Worm (Caenorhabditis elegans) whole organism, young adult: ENCODE results near the gene ndab-2.

Source experiments
- B0336.3 ChIP-seq: fragments of 200-800 bp; sonication (Bioruptor generic); IDR thresholded peaks from 2 replicates; pipeline ENCODE4 v1.3.6; 2022; ENCODE audit warnings: missing genetic modification characterization, missing compliant biosample characterization
- C06A6.2 ChIP-seq: fragments of 200-800 bp; sonication (Bioruptor generic); conservative IDR thresholded peaks from 2 replicates; pipeline ENCODE4 v1.3.6; 2022; ENCODE audit warnings: missing genetic modification characterization, missing compliant biosample characterization
- C17E4.6 ChIP-seq: fragments of 200-800 bp; sonication (Bioruptor generic); IDR thresholded peaks from 2 replicates; pipeline ENCODE4 v1.3.6; 2022; ENCODE audit warnings: missing genetic modification reagents, missing genetic modification characterization, missing compliant biosample characterization
- F10E7.11 ChIP-seq: sonication (generic microtip); optimal IDR thresholded peaks from 2 replicates; lab custom pipeline; 2017; ENCODE audit warnings: mild to moderate bottlenecking, missing genetic modification characterization, moderate library complexity, missing compliant biosample characterization
- F23B12.7 ChIP-seq: sonication (generic microtip); optimal IDR thresholded peaks from 2 replicates; lab custom pipeline; 2017; ENCODE audit warnings: missing genetic modification characterization, mild to moderate bottlenecking, missing compliant biosample characterization, antibody characterized with exemption, moderate library complexity; ENCODE audit not compliant: insufficient read depth
- F33H1.4 ChIP-seq: fragments of 200-800 bp; sonication (Bioruptor generic); IDR thresholded peaks from 2 replicates; pipeline ENCODE4 v1.3.6; 2022; ENCODE audit warnings: missing genetic modification reagents, missing genetic modification characterization, missing compliant biosample characterization
- F37B4.10 ChIP-seq: fragments of 200-800 bp; sonication (Bioruptor generic); IDR thresholded peaks from 2 replicates; pipeline ENCODE4 v1.3.6; 2022; ENCODE audit warnings: missing genetic modification characterization, missing compliant biosample characterization
- F49E8.2 ChIP-seq: sonication (generic microtip); optimal IDR thresholded peaks from 3 replicates; lab custom pipeline; 2017; ENCODE audit warnings: missing genetic modification characterization, mild to moderate bottlenecking, missing compliant biosample characterization, antibody characterized with exemption, moderate library complexity; ENCODE audit not compliant: insufficient read depth
- T26A5.8 ChIP-seq: sonication (generic microtip); optimal IDR thresholded peaks from 2 replicates; lab custom pipeline; 2016; ENCODE audit warnings: missing genetic modification characterization, missing compliant biosample characterization
- Y53F4B.3 ChIP-seq: fragments of 200-800 bp; sonication (Bioruptor generic); IDR thresholded peaks from 2 replicates; pipeline ENCODE4 v1.3.6; 2022; ENCODE audit warnings: missing genetic modification reagents, missing genetic modification characterization, missing compliant biosample characterization
- Y53G8AR.9 ChIP-seq: fragments of 200-800 bp; sonication (Bioruptor generic); conservative IDR thresholded peaks from 2 replicates; pipeline ENCODE4 v1.3.6; 2022; ENCODE audit warnings: missing genetic modification reagents, missing genetic modification characterization, missing compliant biosample characterization
- Y95B8A.8 ChIP-seq: fragments of 200-800 bp; sonication (Bioruptor generic); IDR thresholded peaks from 2 replicates; pipeline ENCODE4 v1.3.6; 2022; ENCODE audit warnings: missing genetic modification reagents, missing genetic modification characterization, missing compliant biosample characterization
- ama-1 ChIP-seq, 3 experiments: fragments of 150-350 bp in 1 of 3; sonication (generic microtip) in 2 of 3; optimal IDR thresholded peaks; 2 replicates each; lab custom pipeline; 2014 to 2018; ENCODE audit warnings: missing biosample characterization in 2 of 3, missing genetic modification characterization in 2 of 3, missing genetic modification reagents in 2 of 3
- attf-6 ChIP-seq: fragments of 200-800 bp; sonication (Bioruptor generic); IDR thresholded peaks from 2 replicates; pipeline ENCODE4 v1.3.6; 2022; ENCODE audit warnings: missing genetic modification reagents, missing genetic modification characterization, missing compliant biosample characterization
- cebp-2 ChIP-seq: fragments of 200-800 bp; sonication (Bioruptor generic); IDR thresholded peaks from 2 replicates; pipeline ENCODE4 v1.3.6; 2022; ENCODE audit warnings: missing genetic modification characterization, missing compliant biosample characterization
- ceh-79 ChIP-seq: sonication (generic microtip); optimal IDR thresholded peaks from 2 replicates; lab custom pipeline; 2017; ENCODE audit warnings: mild to moderate bottlenecking, missing genetic modification characterization, missing compliant biosample characterization
- chd-7 ChIP-seq: sonication (generic microtip); optimal IDR thresholded peaks from 2 replicates; lab custom pipeline; 2016; ENCODE audit warnings: mild to moderate bottlenecking, missing genetic modification characterization, moderate library complexity, missing compliant biosample characterization
- die-1 ChIP-seq: sonication (generic microtip); optimal IDR thresholded peaks from 2 replicates; lab custom pipeline; 2016; ENCODE audit warnings: missing genotype, mild to moderate bottlenecking, missing genetic modification characterization, missing compliant biosample characterization
- dox-1 ChIP-seq: fragments of 200-800 bp; sonication (Bioruptor generic); IDR thresholded peaks from 2 replicates; pipeline ENCODE4 v1.3.6; 2022; ENCODE audit warnings: missing genetic modification reagents, missing genetic modification characterization, missing compliant biosample characterization
- efl-1 ChIP-seq: fragments of 150-350 bp; optimal IDR thresholded peaks from 2 replicates; lab custom pipeline; 2014; ENCODE audit warnings: missing biosample characterization, missing genetic modification reagents, missing genetic modification characterization
- egl-18 ChIP-seq: fragments of 200-800 bp; sonication (Bioruptor generic); IDR thresholded peaks from 2 replicates; pipeline ENCODE4 v1.3.6; 2022; ENCODE audit warnings: missing genetic modification reagents, missing genetic modification characterization, missing compliant biosample characterization
- egl-44 ChIP-seq: fragments of 200-800 bp; sonication (Bioruptor generic); IDR thresholded peaks from 2 replicates; pipeline ENCODE4 v1.3.6; 2022; ENCODE audit warnings: missing genetic modification reagents, missing genetic modification characterization, missing compliant biosample characterization
- egrh-3 ChIP-seq: fragments of 200-800 bp; sonication (Bioruptor generic); IDR thresholded peaks from 2 replicates; pipeline ENCODE4 v1.3.6; 2022; ENCODE audit warnings: missing genetic modification reagents, missing genetic modification characterization, missing compliant biosample characterization
- ekl-4 ChIP-seq: fragments of 200-800 bp; sonication (Bioruptor generic); IDR thresholded peaks from 2 replicates; pipeline ENCODE4 v1.3.6; 2022; ENCODE audit warnings: missing genetic modification reagents, missing genetic modification characterization, missing compliant biosample characterization
- hlh-12 ChIP-seq: sonication (generic microtip); optimal IDR thresholded peaks from 2 replicates; lab custom pipeline; 2016; ENCODE audit warnings: missing genetic modification characterization, missing compliant biosample characterization
- hlh-26 ChIP-seq: fragments of 200-800 bp; sonication (Bioruptor generic); conservative IDR thresholded peaks from 2 replicates; pipeline ENCODE4 v1.3.6; 2022; ENCODE audit warnings: missing genetic modification reagents, missing genetic modification characterization, missing compliant biosample characterization
- hmg-1.2 ChIP-seq: fragments of 200-800 bp; sonication (Bioruptor generic); IDR thresholded peaks from 2 replicates; pipeline ENCODE4 v1.3.6; 2022; ENCODE audit warnings: missing genetic modification reagents, missing genetic modification characterization, missing compliant biosample characterization
- hsf-1 ChIP-seq: fragments of 200-800 bp; sonication (Bioruptor generic); IDR thresholded peaks from 2 replicates; pipeline ENCODE4 v1.3.6; 2022; ENCODE audit warnings: missing genetic modification reagents, missing genetic modification characterization, missing compliant biosample characterization
- lag-1 ChIP-seq: fragments of 200-800 bp; sonication (Bioruptor generic); IDR thresholded peaks from 2 replicates; pipeline ENCODE4 v1.3.6; 2022; ENCODE audit warnings: missing genetic modification reagents, missing genetic modification characterization, missing compliant biosample characterization
- let-607 ChIP-seq, 2 experiments: fragments of 200-800 bp in 1 of 2; sonication (Bioruptor generic) in 1 of 2; sonication (generic microtip) in 1 of 2; optimal IDR thresholded peaks; 2 replicates each; lab custom pipeline; 2016 to 2018; ENCODE audit warnings: mild to moderate bottlenecking in 2 of 2, missing compliant biosample characterization in 2 of 2, missing genetic modification characterization in 2 of 2, moderate library complexity in 2 of 2, missing genotype in 1 of 2
- lin-26 ChIP-seq: fragments of 200-800 bp; sonication (Bioruptor generic); IDR thresholded peaks from 2 replicates; pipeline ENCODE4 v1.3.6; 2022; ENCODE audit warnings: missing genetic modification reagents, missing genetic modification characterization, missing compliant biosample characterization
- lsy-27 ChIP-seq: sonication (generic microtip); optimal IDR thresholded peaks from 2 replicates; lab custom pipeline; 2017; ENCODE audit warnings: missing genetic modification characterization, mild to moderate bottlenecking, missing compliant biosample characterization, antibody characterized with exemption, missing genotype, borderline replicate concordance; ENCODE audit not compliant: insufficient read depth
- mel-28 ChIP-seq: sonication (generic microtip); optimal IDR thresholded peaks from 2 replicates; lab custom pipeline; 2016; ENCODE audit warnings: borderline replicate concordance, mild to moderate bottlenecking, missing genetic modification characterization, missing compliant biosample characterization
- nfyb-1 ChIP-seq: fragments of 200-800 bp; sonication (Bioruptor generic); IDR thresholded peaks from 2 replicates; pipeline ENCODE4 v1.3.6; 2022; ENCODE audit warnings: missing genetic modification reagents, missing genetic modification characterization, missing compliant biosample characterization
- nhr-179 ChIP-seq: sonication (generic microtip); optimal IDR thresholded peaks from 2 replicates; lab custom pipeline; 2016; ENCODE audit warnings: mild to moderate bottlenecking, missing genetic modification characterization, missing compliant biosample characterization
- nhr-80 ChIP-seq: sonication (generic microtip); optimal IDR thresholded peaks from 2 replicates; lab custom pipeline; 2016; ENCODE audit warnings: missing genetic modification characterization, missing compliant biosample characterization
- rpc-1 ChIP-seq, 2 experiments: fragments of 150-350 bp in 1 of 2; sonication (generic microtip) in 1 of 2; optimal IDR thresholded peaks; 2 replicates each; lab custom pipeline; 2014 to 2018; ENCODE audit warnings: missing biosample characterization in 1 of 2, missing genetic modification characterization in 1 of 2, missing genetic modification reagents in 1 of 2, missing genotype in 1 of 2
- sdz-38 ChIP-seq: sonication (generic microtip); optimal IDR thresholded peaks from 2 replicates; lab custom pipeline; 2016; ENCODE audit warnings: missing genotype, missing genetic modification characterization, missing compliant biosample characterization
- sea-2 ChIP-seq: fragments of 200-800 bp; sonication (Bioruptor generic); IDR thresholded peaks from 2 replicates; pipeline ENCODE4 v1.3.6; 2022; ENCODE audit warnings: missing genetic modification characterization, missing compliant biosample characterization
- snpc-1.1 ChIP-seq: sonication (generic microtip); optimal IDR thresholded peaks from 2 replicates; lab custom pipeline; 2017; ENCODE audit warnings: missing genetic modification characterization, mild to moderate bottlenecking, missing compliant biosample characterization, antibody characterized with exemption, moderate library complexity, missing genotype, missing genetic modification reagents; ENCODE audit not compliant: insufficient read depth
- snpc-3.4 ChIP-seq: sonication (generic microtip); optimal IDR thresholded peaks from 2 replicates; lab custom pipeline; 2017; ENCODE audit warnings: missing genetic modification characterization, mild to moderate bottlenecking, missing compliant biosample characterization, antibody characterized with exemption, moderate library complexity, missing genotype, missing genetic modification reagents
- somi-1 ChIP-seq: fragments of 200-800 bp; sonication (Bioruptor generic); optimal IDR thresholded peaks from 2 replicates; lab custom pipeline; 2018; ENCODE audit warnings: mild to moderate bottlenecking, missing genetic modification characterization, missing compliant biosample characterization
- tbx-9 ChIP-seq: sonication (generic microtip); optimal IDR thresholded peaks from 2 replicates; lab custom pipeline; 2016; ENCODE audit warnings: borderline replicate concordance, missing genetic modification characterization, inconsistent platforms, missing compliant biosample characterization
- zfh-2 ChIP-seq: fragments of 200-800 bp; sonication (Bioruptor generic); conservative IDR thresholded peaks from 2 replicates; pipeline ENCODE4 v1.3.6; 2022; ENCODE audit warnings: missing genetic modification reagents, missing genetic modification characterization, missing compliant biosample characterization
- zim-3 ChIP-seq: sonication (generic microtip); optimal IDR thresholded peaks from 2 replicates; lab custom pipeline; 2017; ENCODE audit warnings: mild to moderate bottlenecking, missing genetic modification characterization, moderate library complexity, missing compliant biosample characterization
- ztf-18 ChIP-seq: sonication (generic microtip); optimal IDR thresholded peaks from 2 replicates; lab custom pipeline; 2016; ENCODE audit warnings: missing genotype, mild to moderate bottlenecking, missing genetic modification characterization, missing compliant biosample characterization
- ztf-26 ChIP-seq: sonication (generic microtip); optimal IDR thresholded peaks from 2 replicates; lab custom pipeline; 2017; ENCODE audit warnings: missing genetic modification characterization, missing compliant biosample characterization

ndab-2 gene

DNA sequence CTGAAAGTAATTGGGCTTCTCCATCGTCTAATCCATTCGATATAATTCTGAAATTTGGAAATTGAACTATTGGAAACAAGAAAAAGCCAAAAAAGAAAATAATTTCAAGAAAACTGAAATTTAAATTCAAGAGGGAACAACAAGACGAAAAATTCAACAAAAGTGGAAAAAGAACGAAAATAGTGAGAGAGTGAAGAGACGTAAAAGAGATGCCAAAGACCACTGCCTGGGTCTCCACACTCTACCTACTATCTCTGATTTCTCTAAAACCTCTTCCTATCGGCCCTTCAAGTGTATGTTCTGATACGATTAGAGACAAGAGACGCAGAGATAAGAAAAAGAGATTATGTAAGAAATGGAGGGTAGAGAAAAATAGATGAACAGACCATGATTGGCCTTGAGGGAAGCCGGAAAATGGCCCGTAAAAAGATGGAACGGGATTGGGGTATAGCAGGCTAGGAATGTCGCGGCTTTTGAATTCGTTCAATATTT lies 26.8 kb upstream of the ndab-2 start, which contains the start of gene ogt-1 (continued):
- TF ChIP-seq egl-18 (GFP tag; lab: Robert Waterston, UW), result no peak
- TF ChIP-seq ekl-4 (GFP tag; lab: Robert Waterston, UW), result peak; percentile 69
- TF ChIP-seq somi-1 (GFP tag; lab: Kevin White, UChicago), result no peak
- no peak for TF ChIP-seq snpc-1.1 (tag; lab: Kevin White, UChicago)
- TF ChIP-seq lsy-27, result no peak
- TF ChIP-seq hlh-12 (tag; lab: Kevin White, UChicago), result no peak
- TF ChIP-seq cebp-2 (GFP tag; lab: Robert Waterston, UW), result no peak
- no peak for TF ChIP-seq F33H1.4 (GFP tag; lab: Robert Waterston, UW)
- no peak for TF ChIP-seq sdz-38
- TF ChIP-seq F23B12.7 (tag; lab: Kevin White, UChicago), result no peak
- no peak for TF ChIP-seq ceh-79
- peak; percentile 65; the same call in 1 of the 2 replicates for TF ChIP-seq C06A6.2 (GFP tag; lab: Robert Waterston, UW)
- TF ChIP-seq attf-6 (GFP tag; lab: Robert Waterston, UW), result no peak
- no peak for TF ChIP-seq T26A5.8 (tag; lab: Kevin White, UChicago)
- TF ChIP-seq zfh-2, result no peak
- no peak for TF ChIP-seq F37B4.10 (GFP tag; lab: Robert Waterston, UW)
- TF ChIP-seq efl-1 (GFP tag; lab: Kevin White, UChicago), result no peak
- peak; percentile 64 for TF ChIP-seq snpc-3.4 (tag; lab: Kevin White, UChicago)
- 0 out of 2 replicates have a peak, but pooled peaks have one; percentile 6 for TF ChIP-seq hsf-1
- peak; percentile 65 for TF ChIP-seq dox-1 (GFP tag; lab: Robert Waterston, UW)
- peak; percentile 59 for TF ChIP-seq ztf-26 (tag; lab: Kevin White, UChicago)
- TF ChIP-seq hmg-1.2 (GFP tag; lab: Robert Waterston, UW), result peak; percentile 89
- TF ChIP-seq Y95B8A.8 (GFP tag; lab: Robert Waterston, UW), result no peak
- no peak for TF ChIP-seq hlh-26 (GFP tag; lab: Robert Waterston, UW)
- TF ChIP-seq let-607 (tag; optimal IDR thresholded peaks at IDR 0.05; lab: Kevin White, UChicago), result peak in 1 of 2 experiments; percentile 2
- TF ChIP-seq nfyb-1 (GFP tag; lab: Robert Waterston, UW), result peak; percentile 57
- no peak for TF ChIP-seq lag-1
- TF ChIP-seq rpc-1 (optimal IDR thresholded peaks at IDR 0.05; lab: Kevin White, UChicago), result no peak
- TF ChIP-seq rpc-1 (tag; optimal IDR thresholded peaks at IDR 0.05; lab: Kevin White, UChicago), result no peak
- peak; percentile 25 for TF ChIP-seq chd-7 (tag; lab: Kevin White, UChicago)
- TF ChIP-seq Y53G8AR.9, result 0 out of 2 replicates have a peak, but pooled peaks have one; percentile 48
- 0 out of 2 replicates have a peak, but pooled peaks have one; percentile 38 for TF ChIP-seq B0336.3 (GFP tag; lab: Robert Waterston, UW)
- peak; percentile 15 for TF ChIP-seq die-1
- TF ChIP-seq Y53F4B.3 (GFP tag; lab: Robert Waterston, UW), result no peak
- TF ChIP-seq C17E4.6 (GFP tag; lab: Robert Waterston, UW), result no peak
- no peak for TF ChIP-seq F49E8.2 (tag; lab: Kevin White, UChicago)
- no peak for TF ChIP-seq nhr-179 (tag; lab: Kevin White, UChicago)
- no peak for TF ChIP-seq tbx-9 (tag; lab: Kevin White, UChicago)
- no peak for TF ChIP-seq ama-1 (optimal IDR thresholded peaks at IDR 0.05; lab: Kevin White, UChicago)
- TF ChIP-seq ama-1 (GFP tag; optimal IDR thresholded peaks at IDR 0.05; lab: Kevin White, UChicago), result no peak
- no peak for TF ChIP-seq egl-44
- no peak for TF ChIP-seq lin-26
- no peak for TF ChIP-seq F10E7.11 (tag; lab: Kevin White, UChicago)
- TF ChIP-seq egrh-3, result no peak; the same call in 1 of the 2 replicates
- TF ChIP-seq sea-2 (GFP tag; lab: Robert Waterston, UW), result no peak
- no peak for TF ChIP-seq ztf-18 (tag; lab: Kevin White, UChicago)
- TF ChIP-seq mel-28 (tag; lab: Kevin White, UChicago), result no peak
- TF ChIP-seq zim-3 (tag; lab: Kevin White, UChicago), result no peak
- TF ChIP-seq nhr-80 (tag; lab: Kevin White, UChicago), result peak; percentile 4
